Worm (Caenorhabditis elegans) whole organism, early embryonic: ENCODE results near the gene T21B4.15.

Source experiments
- ama-1 ChIP-seq: fragments of 150-350 bp; optimal IDR thresholded peaks from 2 replicates; lab custom pipeline; 2014
- ceh-36 ChIP-seq: sonication (generic microtip); optimal IDR thresholded peaks from 2 replicates; lab custom pipeline; 2016; ENCODE audit warnings: missing genetic modification characterization, inconsistent platforms, missing compliant biosample characterization
- ets-7 ChIP-seq: sonication (generic microtip); optimal IDR thresholded peaks from 2 replicates; lab custom pipeline; 2016; ENCODE audit warnings: missing genotype, missing genetic modification characterization, missing compliant biosample characterization
- hnd-1 ChIP-seq: sonication (generic microtip); optimal IDR thresholded peaks from 2 replicates; lab custom pipeline; 2016; ENCODE audit warnings: missing genetic modification characterization, missing compliant biosample characterization
- scrt-1 ChIP-seq: fragments of 200-800 bp; sonication (Bioruptor generic); IDR thresholded peaks from 2 replicates; pipeline ENCODE4 v1.3.6; 2022; ENCODE audit warnings: missing genetic modification characterization, missing compliant biosample characterization
- tbx-11 ChIP-seq: fragments of 200-800 bp; sonication (Bioruptor generic); IDR thresholded peaks from 2 replicates; pipeline ENCODE4 v1.3.6; 2022; ENCODE audit warnings: missing genetic modification characterization, missing compliant biosample characterization

DNA sequence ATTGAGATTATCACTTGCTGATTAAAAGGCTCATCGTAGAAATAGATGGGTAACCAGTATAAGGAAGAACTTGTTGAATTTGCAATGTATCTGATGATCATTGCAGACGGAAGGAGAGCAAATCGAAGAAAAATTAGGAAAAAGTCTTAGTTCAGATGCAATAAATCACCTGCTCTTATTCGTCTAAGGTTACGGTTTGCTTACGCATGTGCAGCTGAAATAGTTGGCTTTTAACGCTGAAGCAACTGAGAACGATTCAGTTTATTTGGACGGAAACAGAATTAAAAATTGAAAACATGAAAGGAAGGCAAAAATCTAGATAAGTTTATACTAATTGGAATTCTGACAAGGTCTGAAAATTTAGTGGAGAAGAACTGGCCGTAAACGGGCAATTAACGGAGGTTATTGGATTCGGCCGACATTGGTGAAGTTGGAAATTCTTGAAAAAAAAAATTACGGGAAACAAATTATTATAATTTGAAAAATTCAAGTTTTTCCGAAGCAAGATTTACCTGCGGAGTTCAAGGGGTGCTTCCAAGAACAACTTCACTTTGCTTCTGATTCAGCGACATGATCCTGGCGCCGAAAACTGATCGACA, 37.1 kb upstream of the T21B4.15 start, which contains the start of the genes sre-35 and sre-33:
- no peak for TF ChIP-seq ets-7
- no peak for TF ChIP-seq ama-1 (lab: Kevin White, UChicago)
- no peak for TF ChIP-seq tbx-11 (GFP tag; lab: Robert Waterston, UW)
- TF ChIP-seq scrt-1 (GFP tag; lab: Robert Waterston, UW): no peak
- TF ChIP-seq hnd-1: no peak
- no peak for TF ChIP-seq ceh-36
